Worm (Caenorhabditis elegans) whole organism, early embryonic: Measurements from ENCODE around the gene rad-54.L2.

Experiments
- B0310.2 ChIP-seq: sonication (generic microtip); optimal IDR thresholded peaks from 2 replicates; lab custom pipeline; 2016; ENCODE audit warnings: mild to moderate bottlenecking, missing genetic modification characterization, missing compliant biosample characterization
- F13C5.2 ChIP-seq: sonication (generic microtip); optimal IDR thresholded peaks from 2 replicates; lab custom pipeline; 2017; ENCODE audit warnings: mild to moderate bottlenecking, missing genetic modification characterization, inconsistent platforms, missing compliant biosample characterization
- aly-1 ChIP-seq: sonication (generic microtip); optimal IDR thresholded peaks from 2 replicates; lab custom pipeline; 2016; ENCODE audit warnings: missing genetic modification characterization, missing compliant biosample characterization
- ama-1 ChIP-seq: fragments of 150-350 bp; optimal IDR thresholded peaks from 2 replicates; lab custom pipeline; 2014
- ceh-13 ChIP-seq: fragments of 200-800 bp; sonication (Bioruptor generic); optimal IDR thresholded peaks from 2 replicates; lab custom pipeline; 2018; ENCODE audit warnings: mild to moderate bottlenecking, missing genetic modification characterization, missing compliant biosample characterization
- ceh-36 ChIP-seq: sonication (generic microtip); optimal IDR thresholded peaks from 2 replicates; lab custom pipeline; 2016; ENCODE audit warnings: missing genetic modification characterization, inconsistent platforms, missing compliant biosample characterization
- ets-7 ChIP-seq: sonication (generic microtip); optimal IDR thresholded peaks from 2 replicates; lab custom pipeline; 2016; ENCODE audit warnings: missing genotype, missing genetic modification characterization, missing compliant biosample characterization
- flt-1 ChIP-seq: fragments of 200-800 bp; sonication (Bioruptor generic); IDR thresholded peaks from 2 replicates; pipeline ENCODE4 v1.3.6; 2022; ENCODE audit warnings: missing genetic modification characterization, missing compliant biosample characterization
- hmbx-1 ChIP-seq: sonication (generic microtip); optimal IDR thresholded peaks from 2 replicates; lab custom pipeline; 2016; ENCODE audit warnings: mild to moderate bottlenecking, missing genetic modification characterization, missing compliant biosample characterization
- hmg-4 ChIP-seq: fragments of 200-800 bp; sonication (Bioruptor generic); optimal IDR thresholded peaks from 2 replicates; lab custom pipeline; 2018; ENCODE audit warnings: mild to moderate bottlenecking, missing genetic modification characterization, missing compliant biosample characterization
- hnd-1 ChIP-seq: sonication (generic microtip); optimal IDR thresholded peaks from 2 replicates; lab custom pipeline; 2016; ENCODE audit warnings: missing genetic modification characterization, missing compliant biosample characterization
- pes-1 ChIP-seq: fragments of 200-800 bp; sonication (Bioruptor generic); IDR thresholded peaks from 2 replicates; pipeline ENCODE4 v1.3.6; 2022; ENCODE audit warnings: missing genetic modification reagents, missing genetic modification characterization, missing compliant biosample characterization
- scrt-1 ChIP-seq: fragments of 200-800 bp; sonication (Bioruptor generic); IDR thresholded peaks from 2 replicates; pipeline ENCODE4 v1.3.6; 2022; ENCODE audit warnings: missing genetic modification characterization, missing compliant biosample characterization
- sea-1 ChIP-seq: fragments of 200-800 bp; sonication (Bioruptor generic); conservative IDR thresholded peaks from 2 replicates; pipeline ENCODE4 v1.3.6; 2022; ENCODE audit warnings: missing genetic modification characterization, missing compliant biosample characterization
- tbx-11 ChIP-seq: fragments of 200-800 bp; sonication (Bioruptor generic); IDR thresholded peaks from 2 replicates; pipeline ENCODE4 v1.3.6; 2022; ENCODE audit warnings: missing genetic modification characterization, missing compliant biosample characterization
- tbx-37 ChIP-seq: fragments of 200-800 bp; sonication (Bioruptor generic); conservative IDR thresholded peaks from 2 replicates; pipeline ENCODE4 v1.3.6; 2022; ENCODE audit warnings: missing genetic modification reagents, missing genetic modification characterization, missing compliant biosample characterization
- tra-4 ChIP-seq: sonication (generic microtip); optimal IDR thresholded peaks from 2 replicates; lab custom pipeline; 2017; ENCODE audit warnings: missing genetic modification characterization, missing compliant biosample characterization

rad-54.L2 gene

DNA sequence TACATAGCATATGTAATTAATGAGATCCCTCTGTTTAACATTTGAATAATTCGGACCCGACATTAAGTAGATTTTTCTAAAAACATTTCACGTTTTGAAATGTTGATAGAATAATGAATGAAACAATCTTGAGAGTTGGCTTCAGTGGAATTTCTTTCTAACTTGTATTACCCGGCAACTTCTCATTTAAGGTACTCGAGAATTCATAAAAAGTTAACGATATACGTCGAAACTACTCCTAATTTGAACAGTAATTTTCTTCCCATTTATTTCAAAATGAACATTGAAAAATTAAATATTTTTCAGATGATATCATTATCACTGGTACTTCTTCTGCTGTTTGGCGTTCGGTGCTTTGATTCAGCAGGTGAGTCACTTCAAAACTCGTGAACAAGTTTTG lies 12.9 kb downstream of the rad-54.L2 start, which contains the start of gene C27B7.7:
Gene C27B7.7 (plus strand): TSS at position 301 of the 400 bp plus-strand sequence.
- TF ChIP-seq sea-1 (GFP tag; lab: Robert Waterston, UW) (no peak), tbx-11 (GFP tag; lab: Robert Waterston, UW) (no peak), hmg-4 (no peak), hnd-1 (tag; lab: Kevin White, UChicago) (no peak), ceh-36 (tag; lab: Kevin White, UChicago) (no peak), pes-1 (no peak), flt-1 (GFP tag; lab: Robert Waterston, UW) (no peak), B0310.2 (no peak), hmbx-1 (tag; lab: Kevin White, UChicago) (no peak), tbx-37 (GFP tag; lab: Robert Waterston, UW) (no peak), ceh-13 (GFP tag; lab: Kevin White, UChicago) (no peak)

DNA sequence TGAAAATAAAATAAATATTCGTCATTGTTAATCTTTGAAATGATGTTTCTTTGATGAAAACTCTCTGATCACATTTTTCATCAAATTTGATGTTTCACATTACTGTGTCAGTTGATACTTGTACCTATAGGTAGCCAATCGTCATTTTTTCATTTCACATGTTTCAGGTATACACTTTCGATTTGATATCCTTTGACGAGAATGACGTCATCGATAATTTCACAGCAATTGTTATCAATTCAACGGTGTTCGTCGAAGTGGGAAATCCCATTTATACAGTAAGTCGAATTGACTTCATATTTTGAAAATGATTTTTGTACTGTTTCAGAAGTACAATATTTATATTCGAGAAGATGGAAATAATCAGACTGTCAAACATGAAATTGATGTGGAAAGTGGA lies 20.3 kb downstream of the rad-54.L2 start:
- TF ChIP-seq ets-7 (tag; lab: Kevin White, UChicago), result no peak
- no peak for TF ChIP-seq flt-1 (GFP tag; lab: Robert Waterston, UW)
- TF ChIP-seq pes-1, result no peak
- no peak for TF ChIP-seq B0310.2
- TF ChIP-seq hmbx-1 (tag; lab: Kevin White, UChicago), result no peak
- no peak for TF ChIP-seq aly-1 (tag; lab: Kevin White, UChicago)
- no peak for TF ChIP-seq ceh-13 (GFP tag; lab: Kevin White, UChicago)
- TF ChIP-seq sea-1 (GFP tag; lab: Robert Waterston, UW), result no peak
- no peak for TF ChIP-seq ama-1
- no peak for TF ChIP-seq hmg-4
- TF ChIP-seq ceh-36 (tag; lab: Kevin White, UChicago), result no peak
- no peak for TF ChIP-seq hnd-1 (tag; lab: Kevin White, UChicago)
- TF ChIP-seq tbx-11 (GFP tag; lab: Robert Waterston, UW), result no peak
- no peak for TF ChIP-seq tra-4 (tag; lab: Kevin White, UChicago)
- no peak for TF ChIP-seq scrt-1 (GFP tag; lab: Robert Waterston, UW)
- TF ChIP-seq tbx-37 (GFP tag; lab: Robert Waterston, UW), result no peak
- no peak for TF ChIP-seq F13C5.2 (tag; lab: Kevin White, UChicago)

ce11 chrIV:8916010-8916409 lies 22.1 kb downstream of the rad-54.L2 start, which contains the start of gene C27B7.9:
Gene C27B7.9, minus strand, starts transcription at chrIV:8916110.
- no peak for TF ChIP-seq F13C5.2 (tag; lab: Kevin White, UChicago)
- TF ChIP-seq tbx-37 (GFP tag; lab: Robert Waterston, UW), result no peak
- TF ChIP-seq ceh-13 (GFP tag; lab: Kevin White, UChicago), result no peak
- TF ChIP-seq ets-7 (tag; lab: Kevin White, UChicago), result no peak
- no peak for TF ChIP-seq ama-1
- TF ChIP-seq flt-1 (GFP tag; lab: Robert Waterston, UW), result no peak
- no peak for TF ChIP-seq sea-1 (GFP tag; lab: Robert Waterston, UW)
- no peak for TF ChIP-seq pes-1
- no peak for TF ChIP-seq aly-1 (tag; lab: Kevin White, UChicago)
- TF ChIP-seq ceh-36 (tag; lab: Kevin White, UChicago), result no peak
- TF ChIP-seq hmg-4, result no peak
- TF ChIP-seq tra-4 (tag; lab: Kevin White, UChicago), result no peak

ce11 chrIV:8918790-8919189 lies 24.9 kb downstream of the rad-54.L2 start, which contains the start of gene rap-1:
Gene rap-1, minus strand, starts transcription at chrIV:8918890.
- TF ChIP-seq tbx-37 (GFP tag; lab: Robert Waterston, UW) (no peak), ceh-36 (tag; lab: Kevin White, UChicago) (no peak), F13C5.2 (tag; lab: Kevin White, UChicago) (no peak)

DNA sequence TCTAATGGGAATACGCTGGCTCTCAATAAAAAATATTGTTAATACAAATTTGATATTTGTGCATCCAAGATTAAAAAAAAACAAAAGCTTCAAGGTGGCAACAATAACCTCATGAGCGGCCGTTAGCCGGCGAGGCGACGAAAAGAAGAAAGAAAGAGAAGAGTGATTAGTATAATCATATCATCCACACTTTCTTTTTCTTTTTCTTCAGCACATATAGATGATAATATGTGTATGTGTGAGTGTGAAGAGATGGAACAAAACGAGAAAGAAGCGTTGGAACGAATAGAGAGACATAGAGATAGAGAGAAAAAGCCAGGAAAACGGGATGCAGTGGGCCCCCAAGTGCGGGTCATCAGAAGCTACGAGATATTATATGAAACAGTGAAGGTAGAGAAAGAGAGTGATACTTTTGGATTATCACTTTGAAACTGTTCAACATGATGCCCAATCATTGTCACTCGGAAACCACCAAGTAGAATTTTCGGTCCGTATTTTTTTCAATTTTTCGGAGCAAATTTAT lies 26.5 kb downstream of the rad-54.L2 start:
- TF ChIP-seq F13C5.2 (tag; lab: Kevin White, UChicago) (no peak), hmg-4 (no peak), flt-1 (GFP tag; lab: Robert Waterston, UW) (no peak), hmbx-1 (tag; lab: Kevin White, UChicago) (no peak), B0310.2 (no peak), hnd-1 (tag; lab: Kevin White, UChicago) (no peak)

DNA sequence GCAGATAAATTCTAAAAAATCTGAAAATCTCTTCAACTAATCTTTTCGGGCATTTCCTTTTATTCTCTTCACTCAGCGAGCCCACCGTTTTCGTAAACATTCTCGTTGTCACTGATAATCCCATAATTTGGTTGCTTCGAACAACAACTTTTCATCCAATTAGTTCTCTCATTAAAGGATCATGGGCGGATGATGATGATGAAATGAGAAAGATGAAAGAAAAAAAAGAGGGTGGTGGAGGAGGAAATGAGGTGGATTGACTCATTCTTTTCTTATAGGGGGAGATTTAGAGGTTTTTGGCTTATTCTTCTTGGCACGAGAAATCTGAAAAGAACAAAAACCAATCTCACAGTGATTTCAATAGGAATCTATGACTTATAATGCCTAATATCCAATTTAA lies 27.3 kb downstream of the rad-54.L2 start:
- no peak for TF ChIP-seq pes-1
- TF ChIP-seq ets-7 (tag; lab: Kevin White, UChicago), result no peak
- TF ChIP-seq sea-1 (GFP tag; lab: Robert Waterston, UW), result no peak
- TF ChIP-seq hnd-1 (tag; lab: Kevin White, UChicago), result no peak
- TF ChIP-seq tbx-11 (GFP tag; lab: Robert Waterston, UW), result no peak

DNA sequence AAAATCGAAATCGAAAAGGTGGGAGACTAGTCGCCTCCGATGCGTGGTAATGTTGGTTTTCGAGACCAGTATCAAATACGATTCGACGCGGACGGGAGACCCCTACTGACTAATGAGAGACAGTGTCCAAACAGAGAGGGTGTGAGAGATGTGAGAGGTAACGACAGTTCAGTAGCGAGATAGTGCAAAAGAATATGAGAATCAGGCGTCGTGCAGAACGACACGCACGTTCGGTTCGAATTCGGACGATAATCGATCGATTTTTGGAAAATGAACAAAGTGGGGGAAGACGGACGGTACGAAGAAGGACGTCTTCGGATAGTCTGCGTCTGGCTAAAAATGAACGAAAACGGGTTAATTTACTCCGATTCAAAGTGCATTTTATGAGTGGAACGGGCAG lies 28.1 kb downstream of the rad-54.L2 start, which contains the start of gene D1046.16:
Gene D1046.16 (plus strand): TSS at position 195 of the 400 bp plus-strand sequence.
- TF ChIP-seq B0310.2 (no peak), tbx-11 (GFP tag; lab: Robert Waterston, UW) (no peak), flt-1 (GFP tag; lab: Robert Waterston, UW) (no peak), hmg-4 (no peak), tra-4 (tag; lab: Kevin White, UChicago) (no peak), ceh-13 (GFP tag; lab: Kevin White, UChicago) (no peak), ets-7 (tag; lab: Kevin White, UChicago) (no peak), hmbx-1 (tag; lab: Kevin White, UChicago) (no peak), scrt-1 (GFP tag; lab: Robert Waterston, UW) (no peak), aly-1 (tag; lab: Kevin White, UChicago) (no peak), hnd-1 (tag; lab: Kevin White, UChicago) (no peak), pes-1 (no peak), ama-1 (no peak), F13C5.2 (tag; lab: Kevin White, UChicago) (no peak), tbx-37 (GFP tag; lab: Robert Waterston, UW) (no peak), ceh-36 (tag; lab: Kevin White, UChicago) (no peak), sea-1 (GFP tag; lab: Robert Waterston, UW) (no peak)
